Worm (Caenorhabditis elegans) whole organism, late embryonic: ENCODE data around the gene Y38H6C.9.

ENCODE experiments used
- C08G9.2 ChIP-seq: sonication (generic microtip); optimal IDR thresholded peaks from 2 replicates; lab custom pipeline; 2016; ENCODE audit warnings: mild to moderate bottlenecking, missing genetic modification characterization, moderate library complexity, missing compliant biosample characterization
- C38D4.7 ChIP-seq: fragments of 200-800 bp; sonication (Bioruptor generic); optimal IDR thresholded peaks from 2 replicates; lab custom pipeline; 2018; ENCODE audit warnings: mild to moderate bottlenecking, missing genetic modification characterization, moderate library complexity, missing compliant biosample characterization
- K02D7.2 ChIP-seq: sonication (generic microtip); optimal IDR thresholded peaks from 2 replicates; lab custom pipeline; 2017; ENCODE audit warnings: mild to moderate bottlenecking, missing genetic modification characterization, missing compliant biosample characterization
- Y22D7AL.16 ChIP-seq: sonication (generic microtip); optimal IDR thresholded peaks from 2 replicates; lab custom pipeline; 2016; ENCODE audit warnings: missing genetic modification characterization, missing compliant biosample characterization
- ceh-19 ChIP-seq: fragments of 200-800 bp; sonication (Bioruptor generic); optimal IDR thresholded peaks from 2 replicates; lab custom pipeline; 2018; ENCODE audit warnings: mild to moderate bottlenecking, missing genetic modification characterization, missing compliant biosample characterization
- ceh-2 ChIP-seq: sonication (generic microtip); optimal IDR thresholded peaks from 2 replicates; lab custom pipeline; 2016; ENCODE audit warnings: missing genotype, missing genetic modification characterization, missing compliant biosample characterization
- ceh-24 ChIP-seq: sonication (generic microtip); optimal IDR thresholded peaks from 2 replicates; lab custom pipeline; 2016; ENCODE audit warnings: mild to moderate bottlenecking, missing genetic modification characterization, missing compliant biosample characterization
- ceh-30 ChIP-seq: fragments of 150-350 bp; optimal IDR thresholded peaks from 2 replicates; lab custom pipeline; 2014; ENCODE audit warnings: missing biosample characterization, missing genetic modification characterization
- ceh-31 ChIP-seq: sonication (generic microtip); optimal IDR thresholded peaks from 2 replicates; lab custom pipeline; 2016; ENCODE audit warnings: missing genetic modification characterization, missing compliant biosample characterization
- ceh-34 ChIP-seq: sonication (generic microtip); optimal IDR thresholded peaks from 2 replicates; lab custom pipeline; 2016; ENCODE audit warnings: mild to moderate bottlenecking, missing genetic modification characterization, missing compliant biosample characterization
- ceh-48 ChIP-seq: sonication (generic microtip); optimal IDR thresholded peaks from 2 replicates; lab custom pipeline; 2016; ENCODE audit warnings: missing genetic modification characterization, inconsistent platforms, missing compliant biosample characterization
- ceh-9 ChIP-seq: sonication (generic microtip); optimal IDR thresholded peaks from 2 replicates; lab custom pipeline; 2016; ENCODE audit warnings: mild to moderate bottlenecking, missing genetic modification characterization, inconsistent platforms, missing compliant biosample characterization
- dmd-4 ChIP-seq: sonication (generic microtip); optimal IDR thresholded peaks from 2 replicates; lab custom pipeline; 2016; ENCODE audit warnings: borderline replicate concordance, missing genetic modification characterization, missing compliant biosample characterization
- elt-2 ChIP-seq: sonication (generic microtip); optimal IDR thresholded peaks from 2 replicates; lab custom pipeline; 2016; ENCODE audit warnings: missing genetic modification reagents, missing genetic modification characterization, missing compliant biosample characterization
- fax-1 ChIP-seq: sonication (generic microtip); optimal IDR thresholded peaks from 2 replicates; lab custom pipeline; 2016; ENCODE audit warnings: missing genotype, missing genetic modification characterization, missing compliant biosample characterization
- fkh-10 ChIP-seq: fragments of 150-350 bp; optimal IDR thresholded peaks from 2 replicates; lab custom pipeline; 2014; ENCODE audit warnings: missing biosample characterization, missing genetic modification reagents, missing genetic modification characterization
- fkh-6 ChIP-seq: sonication (generic microtip); optimal IDR thresholded peaks from 2 replicates; lab custom pipeline; 2016; ENCODE audit warnings: missing genetic modification characterization, missing compliant biosample characterization
- hlh-15 ChIP-seq: sonication (generic microtip); optimal IDR thresholded peaks from 2 replicates; lab custom pipeline; 2016; ENCODE audit warnings: missing genetic modification characterization, missing compliant biosample characterization
- hlh-6 ChIP-seq: sonication (generic microtip); optimal IDR thresholded peaks from 2 replicates; lab custom pipeline; 2016; ENCODE audit warnings: missing genotype, missing genetic modification characterization, missing compliant biosample characterization
- lim-6 ChIP-seq: sonication (generic microtip); optimal IDR thresholded peaks from 2 replicates; lab custom pipeline; 2016; ENCODE audit warnings: missing genetic modification characterization, missing compliant biosample characterization
- lin-11 ChIP-seq: fragments of 200-800 bp; sonication (Bioruptor generic); optimal IDR thresholded peaks from 2 replicates; lab custom pipeline; 2018; ENCODE audit warnings: mild to moderate bottlenecking, missing genetic modification characterization, missing compliant biosample characterization
- nfya-1 ChIP-seq: sonication (generic microtip); optimal IDR thresholded peaks from 2 replicates; lab custom pipeline; 2017; ENCODE audit warnings: missing genetic modification characterization, mild to moderate bottlenecking, missing compliant biosample characterization, antibody characterized with exemption, moderate library complexity
- nhr-11 ChIP-seq: fragments of 150-350 bp; optimal IDR thresholded peaks from 2 replicates; lab custom pipeline; 2014; ENCODE audit warnings: missing biosample characterization, missing genetic modification characterization
- nhr-232 ChIP-seq: sonication (generic microtip); optimal IDR thresholded peaks from 2 replicates; lab custom pipeline; 2016; ENCODE audit warnings: missing genetic modification characterization, missing compliant biosample characterization
- pag-3 ChIP-seq: sonication (generic microtip); optimal IDR thresholded peaks from 2 replicates; lab custom pipeline; 2016; ENCODE audit warnings: missing compliant biosample characterization, missing genetic modification characterization, borderline replicate concordance
- pha-2 ChIP-seq: sonication (generic microtip); optimal IDR thresholded peaks from 2 replicates; lab custom pipeline; 2017; ENCODE audit warnings: mild to moderate bottlenecking, missing genetic modification characterization, missing compliant biosample characterization
- sox-2 ChIP-seq: fragments of 200-800 bp; sonication (Bioruptor generic); IDR thresholded peaks from 2 replicates; pipeline ENCODE4 v1.3.6; 2022; ENCODE audit warnings: missing genetic modification reagents, missing genetic modification characterization, missing compliant biosample characterization
- tbx-7 ChIP-seq: sonication (generic microtip); optimal IDR thresholded peaks from 2 replicates; lab custom pipeline; 2016; ENCODE audit warnings: missing genotype, missing genetic modification characterization, missing compliant biosample characterization
- unc-3 ChIP-seq, 2 experiments: fragments of 200-800 bp in 1 of 2; sonication (Bioruptor generic) in 1 of 2; sonication (generic microtip) in 1 of 2; conservative IDR thresholded peaks in 1 of 2; optimal IDR thresholded peaks in 1 of 2; 2 replicates each; pipeline versions ENCODE4 v1.3.6 to Lab custom; 2016 to 2022; ENCODE audit warnings: missing compliant biosample characterization in 2 of 2, missing genetic modification characterization in 2 of 2, missing genetic modification reagents in 1 of 2
- unc-42 ChIP-seq: sonication (generic microtip); optimal IDR thresholded peaks from 2 replicates; lab custom pipeline; 2016; ENCODE audit warnings: missing genotype, missing genetic modification characterization, missing compliant biosample characterization
- zip-5 ChIP-seq: sonication (generic microtip); optimal IDR thresholded peaks from 2 replicates; lab custom pipeline; 2016; ENCODE audit warnings: missing genetic modification characterization, missing compliant biosample characterization
- ztf-16 ChIP-seq: sonication (generic microtip); optimal IDR thresholded peaks from 2 replicates; lab custom pipeline; 2017; ENCODE audit warnings: missing genetic modification characterization, missing compliant biosample characterization

The Y38H6C.9 gene

DNA sequence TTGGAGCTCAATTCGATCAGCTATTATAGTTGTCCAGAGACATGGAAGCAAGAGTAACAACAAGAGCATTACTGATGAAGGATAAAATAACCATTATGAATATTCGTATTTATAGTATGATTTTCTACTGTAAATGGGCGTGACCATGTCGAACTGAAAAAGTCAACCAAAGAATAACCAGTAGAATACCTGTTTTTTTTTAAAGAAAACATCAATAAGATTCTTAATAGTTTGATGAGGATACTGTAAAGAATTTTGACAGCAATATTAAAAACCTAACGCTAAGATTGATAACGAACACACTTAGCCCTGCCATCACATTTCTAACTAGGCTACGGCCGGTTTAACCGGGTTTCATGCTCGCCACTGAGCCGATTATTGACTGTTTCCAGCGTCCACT, 30.9 kb upstream of the Y38H6C.9 start, which contains the start of gene vmo-1:
Gene vmo-1, minus strand, starts transcription at position 101 of the 400 bp plus-strand sequence.
- TF ChIP-seq zip-5 (no peak), sox-2 (GFP tag; lab: Robert Waterston, UW) (no peak), ceh-48 (tag; lab: Kevin White, UChicago) (no peak), pha-2 (tag; lab: Kevin White, UChicago) (no peak), nhr-232 (no peak)

DNA sequence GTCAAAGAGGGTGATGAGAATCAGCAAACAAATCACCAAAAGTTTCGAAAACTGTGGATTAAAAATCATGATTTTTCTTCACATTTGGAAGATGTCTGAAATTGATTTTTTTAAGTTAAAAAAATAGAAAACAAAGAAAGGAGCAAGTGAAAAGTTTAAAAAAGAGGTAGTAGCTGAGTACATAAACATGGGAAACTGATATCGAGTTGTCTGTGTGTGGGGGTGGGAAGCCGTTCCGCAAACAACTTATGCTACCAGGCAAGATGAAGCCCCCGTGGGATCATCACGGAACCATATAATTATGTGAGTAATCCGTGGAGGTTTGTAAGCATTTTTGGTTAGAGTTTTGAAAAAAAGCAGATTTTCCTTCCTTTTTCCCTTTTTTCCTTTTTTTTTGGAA, 29.0 kb upstream of the Y38H6C.9 start, which contains the start of gene Y38H6C.20:
Gene Y38H6C.20, minus strand, starts transcription at position 101 of the 400 bp plus-strand sequence.
- no peak for TF ChIP-seq ceh-34 (tag; lab: Kevin White, UChicago)
- no peak for TF ChIP-seq C38D4.7 (GFP tag; lab: Kevin White, UChicago)
- TF ChIP-seq ceh-2, result no peak
- TF ChIP-seq pha-2 (tag; lab: Kevin White, UChicago), result no peak
- TF ChIP-seq hlh-15 (tag; lab: Kevin White, UChicago), result no peak
- no peak for TF ChIP-seq zip-5
- no peak for TF ChIP-seq fkh-10 (GFP tag; lab: Kevin White, UChicago)
- TF ChIP-seq fax-1 (tag; lab: Kevin White, UChicago), result no peak

DNA sequence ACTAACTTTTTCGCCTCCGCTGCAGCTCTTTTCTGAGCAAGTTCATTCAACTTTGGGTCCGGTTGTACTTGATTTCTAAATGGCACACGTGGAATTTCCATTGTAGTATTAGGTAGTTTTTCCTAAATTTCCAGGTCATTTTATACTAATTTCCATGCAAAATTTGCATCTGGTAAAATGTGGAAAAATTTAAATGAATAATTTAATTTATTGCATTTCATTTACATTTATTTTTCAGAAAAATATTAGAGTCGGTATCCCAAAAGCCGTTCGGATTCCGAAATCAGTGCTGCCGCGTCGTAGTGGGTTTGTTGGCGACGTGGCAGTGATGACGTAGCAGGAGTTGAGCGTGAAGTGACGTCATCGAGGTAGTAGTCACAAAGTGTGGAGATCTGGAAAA, 25.0 kb upstream of the Y38H6C.9 start, which contains the start of gene Y38H6C.18:
Gene Y38H6C.18, minus strand, starts transcription at position 101 of the 400 bp plus-strand sequence.
- TF ChIP-seq fkh-6 (tag; lab: Kevin White, UChicago) (no peak), K02D7.2 (tag; lab: Kevin White, UChicago) (no peak), C08G9.2 (tag; lab: Kevin White, UChicago) (no peak), unc-3 (GFP tag; conservative IDR thresholded peaks at IDR 0.05; lab: Robert Waterston, UW) (no peak), unc-3 (tag; optimal IDR thresholded peaks at IDR 0.05; lab: Kevin White, UChicago) (no peak), dmd-4 (tag; lab: Kevin White, UChicago) (no peak), nhr-232 (no peak), fkh-10 (GFP tag; lab: Kevin White, UChicago) (no peak), lim-6 (tag; lab: Kevin White, UChicago) (no peak), ceh-19 (GFP tag; lab: Kevin White, UChicago) (no peak), ceh-30 (tag; lab: Kevin White, UChicago) (no peak), ceh-9 (tag; lab: Kevin White, UChicago) (no peak), ceh-24 (tag; lab: Kevin White, UChicago) (no peak), ztf-16 (no peak)
- TF ChIP-seq, all 69 proteins: peak for 0

DNA sequence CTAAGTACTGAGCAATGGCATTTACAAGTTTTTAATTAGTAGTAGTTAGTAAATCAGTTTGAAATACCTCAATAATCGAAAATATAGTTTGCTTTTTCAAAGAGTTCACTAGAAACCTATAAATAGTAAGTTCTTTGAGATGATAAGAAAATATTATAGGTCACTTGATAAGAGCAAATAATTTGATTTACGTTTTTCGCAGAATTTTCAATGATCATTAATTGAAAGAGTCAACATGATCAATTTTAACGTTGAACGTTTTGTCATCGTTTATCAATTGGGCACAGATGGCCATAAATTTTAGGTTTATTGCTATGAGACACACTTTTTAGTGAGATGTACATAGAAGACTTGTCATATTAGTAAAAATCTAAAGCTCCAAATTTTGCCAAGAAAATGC, 23.7 kb upstream of the Y38H6C.9 start:
- TF ChIP-seq lin-11 (tag; lab: Kevin White, UChicago), result no peak
- no peak for TF ChIP-seq Y22D7AL.16 (tag; lab: Kevin White, UChicago)
- TF ChIP-seq nfya-1 (tag; lab: Kevin White, UChicago), result no peak
- no peak for TF ChIP-seq nhr-11 (tag; lab: Kevin White, UChicago)
- no peak for TF ChIP-seq hlh-6 (tag; lab: Kevin White, UChicago)
- TF ChIP-seq pha-2 (tag; lab: Kevin White, UChicago), result no peak
- no peak for TF ChIP-seq K02D7.2 (tag; lab: Kevin White, UChicago)
- TF ChIP-seq ceh-31 (tag; lab: Kevin White, UChicago), result no peak
- TF ChIP-seq ztf-16, result no peak
- no peak for TF ChIP-seq pag-3 (tag; lab: Kevin White, UChicago)
- no peak for TF ChIP-seq unc-42
- TF ChIP-seq, all 69 proteins: peak for 0

DNA sequence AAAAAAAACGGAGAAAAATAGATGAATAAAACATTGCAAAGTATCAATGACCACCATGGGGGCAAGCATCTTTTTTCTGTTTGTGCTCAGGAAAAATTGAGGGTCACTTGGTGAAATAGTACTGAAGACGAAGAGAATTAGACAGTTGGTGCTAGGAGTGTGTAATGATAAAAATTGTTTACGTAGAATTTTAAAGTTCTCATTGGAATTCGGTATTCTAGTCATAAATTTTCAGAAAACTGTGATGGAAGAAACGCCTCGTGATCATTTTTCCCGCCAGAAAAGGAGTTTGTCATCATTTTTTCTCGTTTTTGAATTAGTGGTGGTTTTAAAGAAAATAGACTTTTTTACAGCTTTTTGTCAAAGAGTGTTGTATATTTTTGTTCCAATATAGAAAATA, 22.5 kb upstream of the Y38H6C.9 start:
- TF ChIP-seq elt-2 (tag; lab: Kevin White, UChicago) (no peak), tbx-7 (tag; lab: Kevin White, UChicago) (no peak), ceh-34 (tag; lab: Kevin White, UChicago) (no peak), ceh-24 (tag; lab: Kevin White, UChicago) (no peak), ceh-31 (tag; lab: Kevin White, UChicago) (no peak)
